Worm (Caenorhabditis elegans): ENCODE results near the gene srt-15.

DNA sequence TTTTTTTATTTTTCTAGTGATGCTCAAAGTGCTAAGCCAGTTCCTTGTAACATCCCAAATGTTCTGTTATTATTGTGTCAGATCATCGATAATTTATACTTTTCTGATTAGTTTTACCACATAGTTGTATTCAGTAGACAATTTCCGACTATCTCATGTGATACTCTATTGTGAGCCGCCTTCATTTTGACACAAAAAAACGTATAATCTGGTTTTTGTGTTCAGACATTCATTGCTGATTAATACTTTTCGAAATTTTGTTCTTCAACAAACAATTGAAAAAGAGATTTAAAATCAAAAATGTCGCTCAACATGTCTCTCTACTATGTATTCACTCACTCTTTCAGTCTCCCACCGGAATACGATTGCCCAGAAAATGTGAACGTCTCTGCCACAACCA is 19.5 kb upstream of the srt-15 start, which contains the start of gene srt-7:
- TF ChIP-seq snpc-4 (tag; optimal IDR thresholded peaks at IDR 0.05) (no peak), nhr-12 (tag; optimal IDR thresholded peaks at IDR 0.05) (no peak), nhr-28 (tag; optimal IDR thresholded peaks at IDR 0.05) (no peak), sem-2 (GFP tag; optimal IDR thresholded peaks at IDR 0.05) (no peak), nhr-76 (tag; optimal IDR thresholded peaks at IDR 0.05) (no peak), mab-5 (tag; optimal IDR thresholded peaks at IDR 0.05) (no peak), unc-39 (tag; optimal IDR thresholded peaks at IDR 0.05) (no peak), unc-62 (GFP tag; optimal IDR thresholded peaks at IDR 0.05) (no peak)

Data from whole organism, mixed stage, embryonic.